Worm (Caenorhabditis elegans) whole organism, L1 larva: ENCODE data around the gene tsp-2.

Experiments used
- ama-1 ChIP-seq: fragments of 150-350 bp; optimal IDR thresholded peaks from 2 replicates; lab custom pipeline; 2014
- ces-1 ChIP-seq: fragments of 150-350 bp; optimal IDR thresholded peaks from 2 replicates; lab custom pipeline; 2014; ENCODE audit warnings: missing biosample characterization, missing genetic modification reagents, missing genetic modification characterization
- egl-27 ChIP-seq, 2 experiments: fragments of 150-350 bp in 1 of 2; sonication (generic microtip); optimal IDR thresholded peaks; 3 replicates each; lab custom pipeline; 2017 to 2018; ENCODE audit warnings: missing biosample characterization in 2 of 2, missing genetic modification characterization in 2 of 2, missing genetic modification reagents in 2 of 2
- fkh-10 ChIP-seq: sonication (generic microtip); optimal IDR thresholded peaks from 2 replicates; lab custom pipeline; 2017; ENCODE audit warnings: missing biosample characterization, missing genetic modification reagents, missing genetic modification characterization
- nhr-11 ChIP-seq: fragments of 150-350 bp; optimal IDR thresholded peaks from 2 replicates; lab custom pipeline; 2014; ENCODE audit warnings: missing biosample characterization, missing genetic modification characterization
- nhr-76 ChIP-seq: sonication (generic microtip); optimal IDR thresholded peaks from 2 replicates; lab custom pipeline; 2017; ENCODE audit warnings: missing biosample characterization, missing genetic modification characterization
- nhr-77 ChIP-seq: fragments of 150-350 bp; optimal IDR thresholded peaks from 2 replicates; lab custom pipeline; 2014; ENCODE audit warnings: missing biosample characterization, missing genetic modification characterization
- snpc-4 ChIP-seq: fragments of 150-350 bp; optimal IDR thresholded peaks from 2 replicates; lab custom pipeline; 2014; ENCODE audit warnings: missing biosample characterization, missing genetic modification characterization
- unc-62 ChIP-seq: fragments of 150-350 bp; optimal IDR thresholded peaks from 2 replicates; lab custom pipeline; 2014; ENCODE audit warnings: missing biosample characterization, missing genetic modification reagents, missing genetic modification characterization
- zag-1 ChIP-seq: fragments of 150-350 bp; optimal IDR thresholded peaks from 2 replicates; lab custom pipeline; 2014; ENCODE audit warnings: missing biosample characterization, missing genetic modification characterization

DNA sequence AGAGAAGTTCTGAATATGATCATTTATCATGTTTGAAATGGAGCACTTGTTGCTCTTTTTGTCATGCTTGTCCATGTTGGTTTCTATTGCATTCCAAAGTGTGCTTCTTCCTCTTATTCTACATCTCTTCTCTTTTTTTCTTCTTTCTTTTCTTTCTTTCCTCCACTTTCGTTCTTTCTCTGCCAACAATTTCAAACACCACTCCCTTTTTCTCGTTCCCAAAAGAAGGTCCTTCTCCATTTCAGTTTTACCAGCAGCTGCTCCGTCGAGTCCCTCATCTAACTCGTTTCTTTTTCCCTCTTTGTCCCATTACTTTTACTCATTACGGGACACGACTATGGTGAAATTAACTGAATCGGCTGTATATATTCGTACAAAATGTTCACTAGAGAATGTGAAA lies 17.2 kb upstream of the tsp-2 start, which contains the start of gene F09G8.5:
- TF ChIP-seq nhr-76 (tag; lab: Kevin White, UChicago) (no peak), unc-62 (no peak), nhr-77 (tag; lab: Kevin White, UChicago) (no peak), ama-1 (lab: Kevin White, UChicago) (no peak), egl-27 (tag; optimal IDR thresholded peaks at IDR 0.05; lab: Kevin White, UChicago) (no peak), ces-1 (no peak), zag-1 (tag; lab: Kevin White, UChicago) (no peak), snpc-4 (tag; lab: Kevin White, UChicago) (no peak), nhr-11 (tag; lab: Kevin White, UChicago) (no peak), fkh-10 (no peak)
